Fruit fly (Drosophila melanogaster) S2 (cell line): ENCODE measurements around the gene sni.

Source experiments
- CG8478 ChIP-seq: fragments of >200 bp; optimal IDR thresholded peaks from 2 replicates; lab custom pipeline; 2018
- CTCF ChIP-seq, 2 experiments: fragments of >200 bp; optimal IDR thresholded peaks; 2 replicates each; lab custom pipeline; 2018

DNA sequence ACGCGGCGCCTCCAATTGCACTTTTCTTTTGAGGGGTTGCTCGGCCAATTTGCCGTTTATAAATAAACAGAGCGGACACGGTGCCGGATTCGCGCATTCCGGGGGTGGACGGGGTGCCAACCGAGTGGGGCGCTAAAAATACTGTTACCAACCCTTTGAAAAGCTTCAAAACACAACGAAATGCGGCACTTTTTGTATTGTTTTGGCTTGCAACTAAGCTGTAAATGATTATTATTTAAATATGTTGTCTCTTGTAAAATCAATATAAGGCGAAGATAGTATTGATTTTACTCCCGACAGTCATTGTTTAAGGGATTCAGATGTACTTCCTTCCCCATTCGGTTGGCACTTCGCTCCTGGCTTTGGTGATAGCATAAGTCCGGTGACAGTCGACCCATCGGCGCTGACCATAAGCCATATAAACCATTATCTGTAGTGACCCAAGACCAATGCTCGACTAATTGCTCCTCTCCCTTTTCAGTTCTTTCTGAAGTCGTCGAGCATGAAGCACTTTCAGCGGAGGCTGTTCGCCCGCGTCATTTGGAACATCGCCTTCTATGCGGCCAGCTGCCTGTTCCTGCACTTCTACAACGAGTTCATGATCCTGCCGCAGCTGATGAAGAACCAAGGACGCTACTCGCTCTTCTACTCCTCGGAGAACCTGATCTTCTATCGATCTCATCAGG is 30.1 kb upstream of the sni start, which contains the start of gene CG15343:
- TF ChIP-seq CG8478 (lab: Kevin White, UChicago) (no peak), CTCF (optimal IDR thresholded peaks at IDR 0.05; lab: Kevin White, UChicago) (no peak)
